Worm (Caenorhabditis elegans) whole organism, L3 larva: Measurements from ENCODE around the gene srh-112.

Experiments
- ceh-9 ChIP-seq: sonication (generic microtip); optimal IDR thresholded peaks from 2 replicates; lab custom pipeline; 2018; ENCODE audit warnings: missing biosample characterization, missing genetic modification characterization
- nfya-1 ChIP-seq: sonication (generic microtip); optimal IDR thresholded peaks from 2 replicates; lab custom pipeline; 2017; ENCODE audit warnings: missing genetic modification characterization, mild to moderate bottlenecking, missing compliant biosample characterization, antibody characterized with exemption, moderate library complexity; ENCODE audit not compliant: insufficient read depth
- nhr-11 ChIP-seq: fragments of 150-350 bp; optimal IDR thresholded peaks from 2 replicates; lab custom pipeline; 2014; ENCODE audit warnings: missing biosample characterization, missing genetic modification characterization
- nhr-237 ChIP-seq: fragments of 150-350 bp; optimal IDR thresholded peaks from 2 replicates; lab custom pipeline; 2014; ENCODE audit warnings: missing biosample characterization, missing genetic modification characterization
- pqm-1 ChIP-seq: fragments of 150-350 bp; optimal IDR thresholded peaks from 2 replicates; lab custom pipeline; 2017; ENCODE audit warnings: missing biosample characterization, missing genetic modification characterization, inconsistent platforms
- snpc-4 ChIP-seq: fragments of 150-350 bp; optimal IDR thresholded peaks from 2 replicates; lab custom pipeline; 2014; ENCODE audit warnings: missing biosample characterization, missing genetic modification characterization
- unc-62 ChIP-seq: fragments of 150-350 bp; sonication (generic microtip); optimal IDR thresholded peaks from 4 replicates; lab custom pipeline; 2014; ENCODE audit warnings: missing biosample characterization, missing genetic modification reagents, missing genetic modification characterization

DNA sequence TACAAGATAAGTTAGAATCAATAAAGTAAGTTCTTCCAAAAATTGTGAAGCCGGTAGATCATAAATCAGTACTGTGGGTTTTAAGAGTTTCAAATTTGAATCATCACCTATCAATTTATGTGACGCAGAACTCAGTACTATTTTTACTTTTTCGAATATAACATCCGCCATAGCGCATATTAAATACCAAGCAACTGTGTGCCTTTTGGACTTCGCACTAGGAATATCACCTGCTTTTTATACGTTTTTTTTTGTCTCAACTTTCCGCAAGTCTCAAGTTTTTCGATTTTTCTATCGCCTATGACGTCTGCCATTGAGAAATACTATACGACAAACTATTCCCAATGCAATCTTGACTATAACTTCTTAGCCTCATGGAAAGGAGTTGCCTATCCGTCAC lies 13.3 kb downstream of the srh-112 start, which contains the start of gene srh-113:
- TF ChIP-seq nfya-1, result no peak
- TF ChIP-seq snpc-4 (tag; lab: Kevin White, UChicago), result no peak
- TF ChIP-seq unc-62 (GFP tag; lab: Kevin White, UChicago), result no peak
- no peak for TF ChIP-seq nhr-11 (tag; lab: Kevin White, UChicago)
- no peak for TF ChIP-seq pqm-1 (tag; lab: Kevin White, UChicago)
- no peak for TF ChIP-seq nhr-237
- TF ChIP-seq ceh-9 (tag; lab: Kevin White, UChicago), result no peak
